Worm (Caenorhabditis elegans) whole organism, early embryonic: ENCODE measurements around the gene C49C3.8.

Experiments
- F13C5.2 ChIP-seq: sonication (generic microtip); optimal IDR thresholded peaks from 2 replicates; lab custom pipeline; 2017; ENCODE audit warnings: mild to moderate bottlenecking, missing genetic modification characterization, inconsistent platforms, missing compliant biosample characterization
- aly-1 ChIP-seq: sonication (generic microtip); optimal IDR thresholded peaks from 2 replicates; lab custom pipeline; 2016; ENCODE audit warnings: missing genetic modification characterization, missing compliant biosample characterization
- ama-1 ChIP-seq: fragments of 150-350 bp; optimal IDR thresholded peaks from 2 replicates; lab custom pipeline; 2014
- flt-1 ChIP-seq: fragments of 200-800 bp; sonication (Bioruptor generic); IDR thresholded peaks from 2 replicates; pipeline ENCODE4 v1.3.6; 2022; ENCODE audit warnings: missing genetic modification characterization, missing compliant biosample characterization
- hmg-4 ChIP-seq: fragments of 200-800 bp; sonication (Bioruptor generic); optimal IDR thresholded peaks from 2 replicates; lab custom pipeline; 2018; ENCODE audit warnings: mild to moderate bottlenecking, missing genetic modification characterization, missing compliant biosample characterization

- TF ChIP-seq aly-1 (tag; lab: Kevin White, UChicago) (no peak), hmg-4 (GFP tag; lab: Kevin White, UChicago) (no peak), F13C5.2 (no peak), flt-1 (GFP tag; lab: Robert Waterston, UW) (no peak), ama-1 (no peak)
Observed at ce11 chrIV:17292350-17292749, 42.7 kb upstream of the C49C3.8 start.
